Worm (Caenorhabditis elegans) whole organism, young adult: ENCODE measurements around the gene mlt-3.

ENCODE experiments used
- B0019.2 ChIP-seq: fragments of 200-800 bp; sonication (Bioruptor generic); conservative IDR thresholded peaks from 2 replicates; pipeline ENCODE4 v1.3.6; 2022; ENCODE audit warnings: missing genetic modification reagents, missing genetic modification characterization, missing compliant biosample characterization
- B0035.1 ChIP-seq: sonication (generic microtip); optimal IDR thresholded peaks from 2 replicates; lab custom pipeline; 2016; ENCODE audit warnings: missing genetic modification characterization, mild to moderate bottlenecking, missing compliant biosample characterization, missing genotype, missing genetic modification reagents
- D2030.7 ChIP-seq: fragments of 200-800 bp; sonication (Bioruptor generic); IDR thresholded peaks from 2 replicates; pipeline ENCODE4 v1.3.6; 2022; ENCODE audit warnings: missing genetic modification reagents, missing genetic modification characterization, missing compliant biosample characterization
- F10E7.11 ChIP-seq: sonication (generic microtip); optimal IDR thresholded peaks from 2 replicates; lab custom pipeline; 2017; ENCODE audit warnings: mild to moderate bottlenecking, missing genetic modification characterization, moderate library complexity, missing compliant biosample characterization
- F23B12.7 ChIP-seq: sonication (generic microtip); optimal IDR thresholded peaks from 2 replicates; lab custom pipeline; 2017; ENCODE audit warnings: missing genetic modification characterization, mild to moderate bottlenecking, missing compliant biosample characterization, antibody characterized with exemption, moderate library complexity; ENCODE audit not compliant: insufficient read depth
- F57A8.1 ChIP-seq: fragments of 200-800 bp; sonication (Bioruptor generic); optimal IDR thresholded peaks from 2 replicates; lab custom pipeline; 2018; ENCODE audit warnings: mild to moderate bottlenecking, missing genetic modification characterization, moderate library complexity, missing compliant biosample characterization
- F57C9.4 ChIP-seq: sonication (generic microtip); optimal IDR thresholded peaks from 2 replicates; lab custom pipeline; 2017; ENCODE audit warnings: mild to moderate bottlenecking, missing genetic modification characterization, missing compliant biosample characterization
- K12H6.12 ChIP-seq: fragments of 200-800 bp; sonication (Bioruptor generic); optimal IDR thresholded peaks from 2 replicates; lab custom pipeline; 2018; ENCODE audit warnings: mild to moderate bottlenecking, missing genetic modification characterization, missing compliant biosample characterization
- Y53F4B.3 ChIP-seq: fragments of 200-800 bp; sonication (Bioruptor generic); IDR thresholded peaks from 2 replicates; pipeline ENCODE4 v1.3.6; 2022; ENCODE audit warnings: missing genetic modification reagents, missing genetic modification characterization, missing compliant biosample characterization
- Y53G8AR.9 ChIP-seq: fragments of 200-800 bp; sonication (Bioruptor generic); conservative IDR thresholded peaks from 2 replicates; pipeline ENCODE4 v1.3.6; 2022; ENCODE audit warnings: missing genetic modification reagents, missing genetic modification characterization, missing compliant biosample characterization
- akir-1 ChIP-seq: fragments of 200-800 bp; sonication (Bioruptor generic); optimal IDR thresholded peaks from 2 replicates; lab custom pipeline; 2018; ENCODE audit warnings: mild to moderate bottlenecking, missing genetic modification characterization, moderate library complexity, missing compliant biosample characterization
- ama-1 ChIP-seq, 3 experiments: fragments of 150-350 bp in 1 of 3; sonication (generic microtip) in 2 of 3; optimal IDR thresholded peaks; 2 replicates each; lab custom pipeline; 2014 to 2018; ENCODE audit warnings: missing biosample characterization in 2 of 3, missing genetic modification characterization in 2 of 3, missing genetic modification reagents in 2 of 3
- attf-3 ChIP-seq: fragments of 200-800 bp; sonication (Bioruptor generic); conservative IDR thresholded peaks from 2 replicates; pipeline ENCODE4 v1.3.6; 2022; ENCODE audit warnings: missing genetic modification reagents, missing genetic modification characterization, missing compliant biosample characterization
- attf-6 ChIP-seq: fragments of 200-800 bp; sonication (Bioruptor generic); IDR thresholded peaks from 2 replicates; pipeline ENCODE4 v1.3.6; 2022; ENCODE audit warnings: missing genetic modification reagents, missing genetic modification characterization, missing compliant biosample characterization
- bed-2 ChIP-seq: fragments of 200-800 bp; sonication (Bioruptor generic); IDR thresholded peaks from 2 replicates; pipeline ENCODE4 v1.3.6; 2022; ENCODE audit warnings: missing genetic modification reagents, missing genetic modification characterization, missing compliant biosample characterization
- cebp-2 ChIP-seq: fragments of 200-800 bp; sonication (Bioruptor generic); IDR thresholded peaks from 2 replicates; pipeline ENCODE4 v1.3.6; 2022; ENCODE audit warnings: missing genetic modification characterization, missing compliant biosample characterization
- ceh-27 ChIP-seq: fragments of 200-800 bp; sonication (Bioruptor generic); optimal IDR thresholded peaks from 2 replicates; lab custom pipeline; 2018; ENCODE audit warnings: mild to moderate bottlenecking, missing genetic modification characterization, moderate library complexity, missing compliant biosample characterization
- ceh-58 ChIP-seq: fragments of 200-800 bp; sonication (Bioruptor generic); IDR thresholded peaks from 2 replicates; pipeline ENCODE4 v1.3.6; 2022; ENCODE audit warnings: missing genetic modification characterization, missing compliant biosample characterization
- ceh-79 ChIP-seq: sonication (generic microtip); optimal IDR thresholded peaks from 2 replicates; lab custom pipeline; 2017; ENCODE audit warnings: mild to moderate bottlenecking, missing genetic modification characterization, missing compliant biosample characterization
- chd-7 ChIP-seq: sonication (generic microtip); optimal IDR thresholded peaks from 2 replicates; lab custom pipeline; 2016; ENCODE audit warnings: mild to moderate bottlenecking, missing genetic modification characterization, moderate library complexity, missing compliant biosample characterization
- dox-1 ChIP-seq: fragments of 200-800 bp; sonication (Bioruptor generic); IDR thresholded peaks from 2 replicates; pipeline ENCODE4 v1.3.6; 2022; ENCODE audit warnings: missing genetic modification reagents, missing genetic modification characterization, missing compliant biosample characterization
- dpl-1 ChIP-seq: fragments of 150-350 bp; optimal IDR thresholded peaks from 2 replicates; lab custom pipeline; 2014; ENCODE audit warnings: missing biosample characterization, missing genetic modification reagents, missing genetic modification characterization
- egrh-3 ChIP-seq: fragments of 200-800 bp; sonication (Bioruptor generic); IDR thresholded peaks from 2 replicates; pipeline ENCODE4 v1.3.6; 2022; ENCODE audit warnings: missing genetic modification reagents, missing genetic modification characterization, missing compliant biosample characterization
- fkh-3 ChIP-seq: sonication (generic microtip); optimal IDR thresholded peaks from 2 replicates; lab custom pipeline; 2016; ENCODE audit warnings: mild to moderate bottlenecking, missing genetic modification characterization, missing compliant biosample characterization
- him-1 ChIP-seq: sonication (generic microtip); optimal IDR thresholded peaks from 2 replicates; lab custom pipeline; 2016; ENCODE audit warnings: missing genotype, missing genetic modification reagents, missing genetic modification characterization, missing compliant biosample characterization
- hlh-26 ChIP-seq: fragments of 200-800 bp; sonication (Bioruptor generic); conservative IDR thresholded peaks from 2 replicates; pipeline ENCODE4 v1.3.6; 2022; ENCODE audit warnings: missing genetic modification reagents, missing genetic modification characterization, missing compliant biosample characterization
- hmg-20 ChIP-seq: fragments of 200-800 bp; sonication (Bioruptor generic); IDR thresholded peaks from 2 replicates; pipeline ENCODE4 v1.3.6; 2022; ENCODE audit warnings: missing genetic modification reagents, missing genetic modification characterization, missing compliant biosample characterization
- lin-54 ChIP-seq: fragments of 200-800 bp; sonication (Bioruptor generic); optimal IDR thresholded peaks from 2 replicates; lab custom pipeline; 2018; ENCODE audit warnings: mild to moderate bottlenecking, missing genetic modification characterization, missing compliant biosample characterization
- lsl-1 ChIP-seq: fragments of 200-800 bp; sonication (Bioruptor generic); optimal IDR thresholded peaks from 2 replicates; lab custom pipeline; 2018; ENCODE audit warnings: mild to moderate bottlenecking, missing genetic modification characterization, moderate library complexity, missing compliant biosample characterization
- lsy-27 ChIP-seq: sonication (generic microtip); optimal IDR thresholded peaks from 2 replicates; lab custom pipeline; 2017; ENCODE audit warnings: missing genetic modification characterization, mild to moderate bottlenecking, missing compliant biosample characterization, antibody characterized with exemption, missing genotype, borderline replicate concordance; ENCODE audit not compliant: insufficient read depth
- madf-10 ChIP-seq: sonication (generic microtip); optimal IDR thresholded peaks from 2 replicates; lab custom pipeline; 2016; ENCODE audit warnings: mild to moderate bottlenecking, missing genetic modification characterization, missing compliant biosample characterization
- madf-6 ChIP-seq: fragments of 200-800 bp; sonication (Bioruptor generic); IDR thresholded peaks from 2 replicates; pipeline ENCODE4 v1.3.6; 2022; ENCODE audit warnings: missing genetic modification reagents, missing genetic modification characterization, missing compliant biosample characterization
- mcd-1 ChIP-seq: fragments of 200-800 bp; sonication (Bioruptor generic); IDR thresholded peaks from 2 replicates; pipeline ENCODE4 v1.3.6; 2022; ENCODE audit warnings: missing genetic modification reagents, missing genetic modification characterization, missing compliant biosample characterization
- mel-28 ChIP-seq: sonication (generic microtip); optimal IDR thresholded peaks from 2 replicates; lab custom pipeline; 2016; ENCODE audit warnings: borderline replicate concordance, mild to moderate bottlenecking, missing genetic modification characterization, missing compliant biosample characterization
- mxl-1 ChIP-seq: sonication (generic microtip); optimal IDR thresholded peaks from 2 replicates; lab custom pipeline; 2016; ENCODE audit warnings: missing genetic modification characterization, missing compliant biosample characterization
- nfya-1 ChIP-seq: sonication (generic microtip); optimal IDR thresholded peaks from 2 replicates; lab custom pipeline; 2017; ENCODE audit warnings: antibody characterized with exemption, missing compliant biosample characterization, missing genetic modification characterization, borderline replicate concordance; ENCODE audit not compliant: insufficient read depth
- nfya-2 ChIP-seq: fragments of 200-800 bp; sonication (Bioruptor generic); IDR thresholded peaks from 2 replicates; pipeline ENCODE4 v1.3.6; 2022; ENCODE audit warnings: missing genetic modification reagents, missing genetic modification characterization, missing compliant biosample characterization
- pha-4 ChIP-seq: fragments of 150-350 bp; sonication (generic microtip); optimal IDR thresholded peaks from 2 replicates; lab custom pipeline; 2014; ENCODE audit warnings: missing biosample characterization, missing genetic modification reagents, missing genetic modification characterization
- sdz-38 ChIP-seq: sonication (generic microtip); optimal IDR thresholded peaks from 2 replicates; lab custom pipeline; 2016; ENCODE audit warnings: missing genotype, missing genetic modification characterization, missing compliant biosample characterization
- snpc-1.1 ChIP-seq: sonication (generic microtip); optimal IDR thresholded peaks from 2 replicates; lab custom pipeline; 2017; ENCODE audit warnings: missing genetic modification characterization, mild to moderate bottlenecking, missing compliant biosample characterization, antibody characterized with exemption, moderate library complexity, missing genotype, missing genetic modification reagents; ENCODE audit not compliant: insufficient read depth
- snpc-1.3 ChIP-seq: sonication (generic microtip); optimal IDR thresholded peaks from 2 replicates; lab custom pipeline; 2017; ENCODE audit warnings: missing genetic modification characterization, mild to moderate bottlenecking, missing compliant biosample characterization, antibody characterized with exemption, moderate library complexity, missing genotype, missing genetic modification reagents; ENCODE audit not compliant: insufficient read depth
- snpc-4 ChIP-seq, 5 experiments: fragments of 150-350 bp in 1 of 5; sonication (generic microtip) in 4 of 5; optimal IDR thresholded peaks; 2 replicates each; lab custom pipeline; 2014 to 2018; ENCODE audit warnings: missing genetic modification characterization in 5 of 5, missing biosample characterization in 3 of 5, antibody characterized with exemption in 2 of 5, mild to moderate bottlenecking in 2 of 5, missing compliant biosample characterization in 2 of 5, missing genotype in 2 of 5, moderate library complexity in 2 of 5, missing genetic modification reagents in 1 of 5
- sptf-2 ChIP-seq: fragments of 200-800 bp; sonication (Bioruptor generic); optimal IDR thresholded peaks from 2 replicates; lab custom pipeline; 2018; ENCODE audit warnings: mild to moderate bottlenecking, missing genetic modification characterization, missing compliant biosample characterization
- tlf-1 ChIP-seq: fragments of 200-800 bp; sonication (Bioruptor generic); optimal IDR thresholded peaks from 2 replicates; lab custom pipeline; 2018; ENCODE audit warnings: mild to moderate bottlenecking, missing genetic modification characterization, missing compliant biosample characterization
- xnd-1 ChIP-seq: sonication (generic microtip); optimal IDR thresholded peaks from 2 replicates; lab custom pipeline; 2016; ENCODE audit warnings: missing genotype, missing genetic modification reagents, missing genetic modification characterization, missing compliant biosample characterization
- zim-3 ChIP-seq: sonication (generic microtip); optimal IDR thresholded peaks from 2 replicates; lab custom pipeline; 2017; ENCODE audit warnings: mild to moderate bottlenecking, missing genetic modification characterization, moderate library complexity, missing compliant biosample characterization
- ztf-26 ChIP-seq: sonication (generic microtip); optimal IDR thresholded peaks from 2 replicates; lab custom pipeline; 2017; ENCODE audit warnings: missing genetic modification characterization, missing compliant biosample characterization

mlt-3 gene

ce11 chrIV:12194668-12195067 lies 32.2 kb downstream of the mlt-3 start (continued):
- TF ChIP-seq madf-6 (GFP tag; lab: Robert Waterston, UW): peak; percentile 91
- no peak for TF ChIP-seq ceh-79 (tag; lab: Kevin White, UChicago)
- no peak for TF ChIP-seq B0035.1
- no peak for TF ChIP-seq akir-1 (GFP tag; lab: Kevin White, UChicago)
- no peak for TF ChIP-seq mcd-1 (GFP tag; lab: Robert Waterston, UW)
- peak; percentile 41 for TF ChIP-seq snpc-4 (GFP tag; optimal IDR thresholded peaks at IDR 0.05; lab: Kevin White, UChicago)
- peak in 2 of 4 experiments; percentile 39 to 60 for TF ChIP-seq snpc-4 (tag; optimal IDR thresholded peaks at IDR 0.05; lab: Kevin White, UChicago)
- TF ChIP-seq Y53G8AR.9 (GFP tag; lab: Robert Waterston, UW): no peak
- TF ChIP-seq mel-28 (tag; lab: Kevin White, UChicago): no peak
- no peak for TF ChIP-seq cebp-2
- no peak for TF ChIP-seq fkh-3 (tag; lab: Kevin White, UChicago)
- no peak for TF ChIP-seq F57A8.1 (GFP tag; lab: Kevin White, UChicago)
- TF ChIP-seq hlh-26 (GFP tag; lab: Robert Waterston, UW): no peak
- peak; percentile 60 for TF ChIP-seq snpc-1.3 (tag; lab: Kevin White, UChicago)
- peak; percentile 54; the same call in 1 of the 2 replicates for TF ChIP-seq D2030.7
- TF ChIP-seq xnd-1: peak; percentile 89
- no peak for TF ChIP-seq bed-2 (GFP tag; lab: Robert Waterston, UW)
- TF ChIP-seq B0019.2 (GFP tag; lab: Robert Waterston, UW): no peak
- TF ChIP-seq attf-6 (GFP tag; lab: Robert Waterston, UW): no peak
- TF ChIP-seq madf-10: no peak
- TF ChIP-seq Y53F4B.3 (GFP tag; lab: Robert Waterston, UW): no peak
- TF ChIP-seq K12H6.12 (tag; lab: Kevin White, UChicago): no peak
- no peak for TF ChIP-seq zim-3 (tag; lab: Kevin White, UChicago)
- no peak for TF ChIP-seq chd-7 (tag; lab: Kevin White, UChicago)
- no peak for TF ChIP-seq tlf-1 (GFP tag; lab: Kevin White, UChicago)
- no peak for TF ChIP-seq egrh-3 (GFP tag; lab: Robert Waterston, UW)
- TF ChIP-seq snpc-1.1: no peak
- TF ChIP-seq ceh-58 (GFP tag; lab: Robert Waterston, UW): no peak
- no peak for TF ChIP-seq F57C9.4 (tag; lab: Kevin White, UChicago)
- TF ChIP-seq lin-54 (GFP tag; lab: Kevin White, UChicago): peak; percentile 58
- peak; percentile 37; the same call in 1 of the 2 replicates for TF ChIP-seq attf-3 (GFP tag; lab: Robert Waterston, UW)
- no peak for TF ChIP-seq dox-1
- no peak for TF ChIP-seq F10E7.11 (tag; lab: Kevin White, UChicago)
- TF ChIP-seq nfya-1: no peak
- no peak for TF ChIP-seq sdz-38 (tag; lab: Kevin White, UChicago)
- TF ChIP-seq nfya-2 (GFP tag; lab: Robert Waterston, UW): no peak
- no peak for TF ChIP-seq ztf-26 (tag; lab: Kevin White, UChicago)
- no peak for TF ChIP-seq sptf-2 (GFP tag; lab: Kevin White, UChicago)
- no peak for TF ChIP-seq lsy-27 (tag; lab: Kevin White, UChicago)
- no peak for TF ChIP-seq pha-4 (tag; lab: Kevin White, UChicago)
- TF ChIP-seq F23B12.7 (tag; lab: Kevin White, UChicago): no peak
- peak; percentile 93 for TF ChIP-seq lsl-1
- TF ChIP-seq dpl-1 (GFP tag; lab: Kevin White, UChicago): peak; percentile 16
- no peak for TF ChIP-seq mxl-1 (tag; lab: Kevin White, UChicago)
- TF ChIP-seq ceh-27: no peak
- peak; percentile 14 for TF ChIP-seq him-1
- no peak for TF ChIP-seq hmg-20 (GFP tag; lab: Robert Waterston, UW)
- TF ChIP-seq ama-1 (optimal IDR thresholded peaks at IDR 0.05; lab: Kevin White, UChicago): no peak
- no peak for TF ChIP-seq ama-1 (GFP tag; optimal IDR thresholded peaks at IDR 0.05; lab: Kevin White, UChicago)
